Worm (Caenorhabditis elegans) whole organism, early embryonic: ENCODE data around the gene T22F3.11.

Experiments
- B0310.2 ChIP-seq: sonication (generic microtip); optimal IDR thresholded peaks from 2 replicates; lab custom pipeline; 2016; ENCODE audit warnings: mild to moderate bottlenecking, missing genetic modification characterization, missing compliant biosample characterization
- F13C5.2 ChIP-seq: sonication (generic microtip); optimal IDR thresholded peaks from 2 replicates; lab custom pipeline; 2017; ENCODE audit warnings: mild to moderate bottlenecking, missing genetic modification characterization, inconsistent platforms, missing compliant biosample characterization
- aly-1 ChIP-seq: sonication (generic microtip); optimal IDR thresholded peaks from 2 replicates; lab custom pipeline; 2016; ENCODE audit warnings: missing genetic modification characterization, missing compliant biosample characterization
- ama-1 ChIP-seq: fragments of 150-350 bp; optimal IDR thresholded peaks from 2 replicates; lab custom pipeline; 2014
- ets-7 ChIP-seq: sonication (generic microtip); optimal IDR thresholded peaks from 2 replicates; lab custom pipeline; 2016; ENCODE audit warnings: missing genotype, missing genetic modification characterization, missing compliant biosample characterization
- flt-1 ChIP-seq: fragments of 200-800 bp; sonication (Bioruptor generic); IDR thresholded peaks from 2 replicates; pipeline ENCODE4 v1.3.6; 2022; ENCODE audit warnings: missing genetic modification characterization, missing compliant biosample characterization
- hmbx-1 ChIP-seq: sonication (generic microtip); optimal IDR thresholded peaks from 2 replicates; lab custom pipeline; 2016; ENCODE audit warnings: mild to moderate bottlenecking, missing genetic modification characterization, missing compliant biosample characterization
- hmg-4 ChIP-seq: fragments of 200-800 bp; sonication (Bioruptor generic); optimal IDR thresholded peaks from 2 replicates; lab custom pipeline; 2018; ENCODE audit warnings: mild to moderate bottlenecking, missing genetic modification characterization, missing compliant biosample characterization
- pes-1 ChIP-seq: fragments of 200-800 bp; sonication (Bioruptor generic); IDR thresholded peaks from 2 replicates; pipeline ENCODE4 v1.3.6; 2022; ENCODE audit warnings: missing genetic modification reagents, missing genetic modification characterization, missing compliant biosample characterization
- scrt-1 ChIP-seq: fragments of 200-800 bp; sonication (Bioruptor generic); IDR thresholded peaks from 2 replicates; pipeline ENCODE4 v1.3.6; 2022; ENCODE audit warnings: missing genetic modification characterization, missing compliant biosample characterization
- sea-1 ChIP-seq: fragments of 200-800 bp; sonication (Bioruptor generic); conservative IDR thresholded peaks from 2 replicates; pipeline ENCODE4 v1.3.6; 2022; ENCODE audit warnings: missing genetic modification characterization, missing compliant biosample characterization
- tbx-37 ChIP-seq: fragments of 200-800 bp; sonication (Bioruptor generic); conservative IDR thresholded peaks from 2 replicates; pipeline ENCODE4 v1.3.6; 2022; ENCODE audit warnings: missing genetic modification reagents, missing genetic modification characterization, missing compliant biosample characterization
- tra-4 ChIP-seq: sonication (generic microtip); optimal IDR thresholded peaks from 2 replicates; lab custom pipeline; 2017; ENCODE audit warnings: missing genetic modification characterization, missing compliant biosample characterization

- TF ChIP-seq ets-7 (tag; lab: Kevin White, UChicago) (no peak), ama-1 (lab: Kevin White, UChicago) (no peak), sea-1 (GFP tag; lab: Robert Waterston, UW) (no peak), tra-4 (tag; lab: Kevin White, UChicago) (no peak), tbx-37 (GFP tag; lab: Robert Waterston, UW) (no peak), aly-1 (tag; lab: Kevin White, UChicago) (no peak), B0310.2 (tag; lab: Kevin White, UChicago) (no peak), hmbx-1 (tag; lab: Kevin White, UChicago) (no peak), pes-1 (no peak), scrt-1 (no peak), flt-1 (GFP tag; lab: Robert Waterston, UW) (no peak), hmg-4 (GFP tag; lab: Kevin White, UChicago) (no peak), F13C5.2 (tag; lab: Kevin White, UChicago) (no peak)
These were observed 13.8 kb downstream of the T22F3.11 start, which contains the start of gene T22F3.7 for ce11 chrV:3600570-3600969.
